Fruit fly (Drosophila melanogaster) whole organism, embryonic: ENCODE results near the gene CG15529.

Source experiments
- ATbp ChIP-seq: fragments of 200-800 bp; sonication (Bioruptor generic); optimal IDR thresholded peaks from 2 replicates; lab custom pipeline; 2017; ENCODE audit warnings: missing biosample characterization, mild to moderate bottlenecking, missing genetic modification characterization, missing genetic modification reagents
- Ada2b ChIP-seq: fragments of 200-800 bp; sonication (Bioruptor generic); IDR thresholded peaks from 2 replicates; pipeline ENCODE4 v1.3.6; 2022; ENCODE audit warnings: missing biosample characterization, missing genetic modification characterization
- B-H1 ChIP-seq: fragments of 200-800 bp; sonication (Bioruptor generic); IDR thresholded peaks from 3 replicates; pipeline ENCODE4 v1.3.6; 2022; ENCODE audit warnings: missing biosample characterization, missing genetic modification characterization
- CG10366 ChIP-seq: fragments of 200-800 bp; sonication (Bioruptor generic); IDR thresholded peaks from 2 replicates; pipeline ENCODE4 v1.3.6; 2022; ENCODE audit warnings: missing biosample characterization, missing genetic modification characterization
- CG11093 ChIP-seq: fragments of 200-800 bp; sonication (Bioruptor generic); IDR thresholded peaks from 3 replicates; pipeline ENCODE4 v1.3.6; 2022; ENCODE audit warnings: missing biosample characterization, missing genetic modification characterization
- CG13296 ChIP-seq: fragments of 200-800 bp; sonication (Bioruptor generic); optimal IDR thresholded peaks from 3 replicates; lab custom pipeline; 2018; ENCODE audit warnings: missing biosample characterization, mild to moderate bottlenecking, missing genetic modification characterization
- CG14050 ChIP-seq: fragments of 200-800 bp; sonication (Bioruptor generic); IDR thresholded peaks from 3 replicates; pipeline ENCODE4 v1.3.6; 2022; ENCODE audit warnings: missing biosample characterization, missing genetic modification characterization
- CG15269 ChIP-seq: fragments of 200-800 bp; sonication (Bioruptor generic); optimal IDR thresholded peaks from 2 replicates; lab custom pipeline; 2018; ENCODE audit warnings: missing biosample characterization, mild to moderate bottlenecking, missing genetic modification characterization, moderate library complexity
- CG1602 ChIP-seq: fragments of 200-800 bp; sonication (Bioruptor generic); optimal IDR thresholded peaks from 3 replicates; lab custom pipeline; 2016; ENCODE audit warnings: missing biosample characterization, missing genetic modification characterization
- CG17802 ChIP-seq: fragments of 200-800 bp; sonication (Bioruptor generic); optimal IDR thresholded peaks from 2 replicates; lab custom pipeline; 2018; ENCODE audit warnings: missing biosample characterization, mild to moderate bottlenecking, missing genetic modification characterization, moderate library complexity
- CG18619 ChIP-seq: fragments of 200-800 bp; sonication (Bioruptor generic); optimal IDR thresholded peaks from 3 replicates; lab custom pipeline; 2017; ENCODE audit warnings: missing biosample characterization, mild to moderate bottlenecking, missing genetic modification characterization
- CG2116 ChIP-seq: fragments of 200-800 bp; sonication (Bioruptor generic); optimal IDR thresholded peaks from 3 replicates; lab custom pipeline; 2018; ENCODE audit warnings: missing biosample characterization, mild to moderate bottlenecking, missing genetic modification characterization
- CG3995 ChIP-seq: fragments of 200-800 bp; sonication (Bioruptor generic); optimal IDR thresholded peaks from 3 replicates; lab custom pipeline; 2016; ENCODE audit warnings: missing biosample characterization, missing genetic modification characterization
- CG4730 ChIP-seq: fragments of 200-800 bp; sonication (Bioruptor generic); IDR thresholded peaks from 2 replicates; pipeline ENCODE4 v1.3.6; 2022; ENCODE audit warnings: missing biosample characterization, missing genetic modification characterization
- CG6683 ChIP-seq: fragments of 200-800 bp; sonication (Bioruptor generic); optimal IDR thresholded peaks from 2 replicates; lab custom pipeline; 2017; ENCODE audit warnings: missing biosample characterization, mild to moderate bottlenecking, missing genetic modification characterization, missing genetic modification reagents
- CG6854 ChIP-seq: fragments of 200-800 bp; sonication (Bioruptor generic); optimal IDR thresholded peaks from 3 replicates; lab custom pipeline; 2017; ENCODE audit warnings: missing biosample characterization, mild to moderate bottlenecking, missing genetic modification characterization
- CG7372 ChIP-seq: fragments of 200-800 bp; sonication (Bioruptor generic); IDR thresholded peaks from 2 replicates; pipeline ENCODE4 v1.3.6; 2022; ENCODE audit warnings: missing biosample characterization, missing genetic modification characterization
- CG7556 ChIP-seq: fragments of 200-800 bp; sonication (Bioruptor generic); optimal IDR thresholded peaks from 2 replicates; lab custom pipeline; 2017; ENCODE audit warnings: missing biosample characterization, mild to moderate bottlenecking, missing genetic modification characterization
- Deaf1 ChIP-seq: fragments of 200-800 bp; optimal IDR thresholded peaks from 3 replicates; lab custom pipeline; 2019; ENCODE audit warnings: missing biosample characterization, mild to moderate bottlenecking, missing genetic modification characterization, moderate library complexity
- E2f2 ChIP-seq: fragments of 200-800 bp; sonication (Bioruptor generic); IDR thresholded peaks from 2 replicates; pipeline ENCODE4 v1.3.6; 2022; ENCODE audit warnings: missing biosample characterization, missing genetic modification characterization
- HHEX ChIP-seq: fragments of 200-800 bp; sonication (Bioruptor generic); optimal IDR thresholded peaks from 3 replicates; lab custom pipeline; 2017; ENCODE audit warnings: missing biosample characterization, mild to moderate bottlenecking, missing genetic modification characterization, missing genetic modification reagents
- HLH54F ChIP-seq: fragments of 200-800 bp; sonication (Bioruptor generic); optimal IDR thresholded peaks from 3 replicates; lab custom pipeline; 2016; ENCODE audit warnings: missing biosample characterization, missing genetic modification characterization
- HLHmδ ChIP-seq: fragments of 200-800 bp; sonication (Bioruptor generic); optimal IDR thresholded peaks from 2 replicates; lab custom pipeline; 2018; ENCODE audit warnings: missing biosample characterization, mild to moderate bottlenecking, missing genetic modification characterization, moderate library complexity
- Hr78 ChIP-seq, 2 experiments: fragments of 200-800 bp in 1 of 2; fragments of >200 bp in 1 of 2; sonication (Bioruptor generic) in 1 of 2; optimal IDR thresholded peaks; 2 replicates each; lab custom pipeline; 2017 to 2019; ENCODE audit warnings: missing biosample characterization in 2 of 2, missing genetic modification characterization in 2 of 2, mild to moderate bottlenecking in 1 of 2, moderate library complexity in 1 of 2
- MBD-R2 ChIP-seq: fragments of 200-800 bp; sonication (Bioruptor generic); IDR thresholded peaks from 2 replicates; pipeline ENCODE4 v1.3.6; 2022; ENCODE audit warnings: missing biosample characterization, missing genetic modification characterization
- MESR4 ChIP-seq: fragments of 200-800 bp; sonication (Bioruptor generic); optimal IDR thresholded peaks from 2 replicates; lab custom pipeline; 2018; ENCODE audit warnings: missing biosample characterization, mild to moderate bottlenecking, missing genetic modification characterization, moderate library complexity
- Meics ChIP-seq: fragments of 200-800 bp; sonication (Bioruptor generic); optimal IDR thresholded peaks from 2 replicates; lab custom pipeline; 2017; ENCODE audit warnings: missing biosample characterization, mild to moderate bottlenecking, missing genetic modification characterization
- Mrtf ChIP-seq: fragments of 200-800 bp; sonication (Bioruptor generic); IDR thresholded peaks from 3 replicates; pipeline ENCODE4 v1.3.6; 2022; ENCODE audit warnings: missing biosample characterization, missing genetic modification characterization
- Nf-YA ChIP-seq: fragments of 200-800 bp; sonication (Bioruptor generic); IDR thresholded peaks from 2 replicates; pipeline ENCODE4 v1.3.6; 2022; ENCODE audit warnings: missing biosample characterization, missing genetic modification characterization
- Optix ChIP-seq: fragments of 200-800 bp; sonication (Bioruptor generic); IDR thresholded peaks from 3 replicates; pipeline ENCODE4 v1.3.6; 2022; ENCODE audit warnings: missing biosample characterization, missing genetic modification characterization
- Poxn ChIP-seq: fragments of 200-800 bp; sonication (Bioruptor generic); IDR thresholded peaks from 2 replicates; pipeline ENCODE4 v1.3.6; 2022; ENCODE audit warnings: missing biosample characterization, missing genetic modification characterization
- Ptx1 ChIP-seq: fragments of 200-800 bp; sonication (Bioruptor generic); IDR thresholded peaks from 2 replicates; pipeline ENCODE4 v1.3.6; 2022; ENCODE audit warnings: missing biosample characterization, missing genetic modification characterization
- Rfx ChIP-seq: fragments of 200-800 bp; sonication (Bioruptor generic); IDR thresholded peaks from 2 replicates; pipeline ENCODE4 v1.3.6; 2022; ENCODE audit warnings: missing biosample characterization, missing genetic modification characterization
- Sry-δ ChIP-seq: fragments of 200-800 bp; sonication (Bioruptor generic); optimal IDR thresholded peaks from 2 replicates; lab custom pipeline; 2016; ENCODE audit warnings: missing biosample characterization, missing genetic modification characterization
- Xbp1 ChIP-seq: fragments of 200-800 bp; sonication (Bioruptor generic); optimal IDR thresholded peaks from 3 replicates; lab custom pipeline; 2016; ENCODE audit warnings: missing biosample characterization, mild to moderate bottlenecking, missing genetic modification characterization
- YL-1 ChIP-seq: fragments of 200-800 bp; sonication (Bioruptor generic); optimal IDR thresholded peaks from 3 replicates; lab custom pipeline; 2017; ENCODE audit warnings: missing biosample characterization, mild to moderate bottlenecking, missing genetic modification characterization
- ara ChIP-seq: fragments of 200-800 bp; sonication (Bioruptor generic); IDR thresholded peaks from 2 replicates; pipeline ENCODE4 v1.3.6; 2022; ENCODE audit warnings: missing biosample characterization, missing genetic modification characterization
- bbx ChIP-seq: fragments of 200-800 bp; sonication (Bioruptor generic); IDR thresholded peaks from 2 replicates; pipeline ENCODE4 v1.3.6; 2022; ENCODE audit warnings: missing biosample characterization, missing genetic modification characterization; ENCODE audit not compliant: partially characterized antibody
- bowl ChIP-seq: fragments of 200-800 bp; sonication (Bioruptor generic); IDR thresholded peaks from 2 replicates; pipeline ENCODE4 v1.3.6; 2022; ENCODE audit warnings: missing biosample characterization, missing genetic modification characterization
- dan ChIP-seq: fragments of 200-800 bp; sonication (Bioruptor generic); IDR thresholded peaks from 2 replicates; pipeline ENCODE4 v1.3.6; 2022; ENCODE audit warnings: missing biosample characterization, missing genetic modification characterization
- esg ChIP-seq: fragments of 200-800 bp; sonication (Bioruptor generic); conservative IDR thresholded peaks from 2 replicates; pipeline ENCODE4 v1.3.6; 2022; ENCODE audit warnings: missing biosample characterization, missing genetic modification characterization
- fd64A ChIP-seq: fragments of 200-800 bp; sonication (Bioruptor generic); optimal IDR thresholded peaks from 3 replicates; lab custom pipeline; 2018; ENCODE audit warnings: missing biosample characterization, mild to moderate bottlenecking, missing genetic modification characterization
- gfzf ChIP-seq: fragments of 200-800 bp; sonication (Bioruptor generic); optimal IDR thresholded peaks from 2 replicates; lab custom pipeline; 2016; ENCODE audit warnings: missing biosample characterization, mild to moderate bottlenecking, missing genetic modification characterization, moderate library complexity
- gsb-n ChIP-seq: fragments of 200-800 bp; sonication (Bioruptor generic); optimal IDR thresholded peaks from 3 replicates; lab custom pipeline; 2018; ENCODE audit warnings: missing biosample characterization, mild to moderate bottlenecking, missing genetic modification characterization
- hth ChIP-seq: fragments of >200 bp; optimal IDR thresholded peaks from 2 replicates; lab custom pipeline; 2017; ENCODE audit warnings: inconsistent platforms
- maf-S ChIP-seq: fragments of 200-800 bp; sonication (Bioruptor generic); optimal IDR thresholded peaks from 2 replicates; lab custom pipeline; 2016; ENCODE audit warnings: missing biosample characterization, missing genetic modification characterization
- nau ChIP-seq: fragments of 200-800 bp; sonication (Bioruptor generic); optimal IDR thresholded peaks from 3 replicates; lab custom pipeline; 2017; ENCODE audit warnings: missing biosample characterization, mild to moderate bottlenecking, missing genetic modification characterization, missing genetic modification reagents
- pb ChIP-seq: fragments of 200-800 bp; sonication (Bioruptor generic); optimal IDR thresholded peaks from 3 replicates; lab custom pipeline; 2016; ENCODE audit warnings: missing biosample characterization, missing genetic modification characterization
- sisA ChIP-seq: fragments of 200-800 bp; sonication (Bioruptor generic); IDR thresholded peaks from 2 replicates; pipeline ENCODE4 v1.3.6; 2022; ENCODE audit warnings: missing biosample characterization, missing genetic modification characterization
- sr ChIP-seq: fragments of 200-800 bp; sonication (Bioruptor generic); IDR thresholded peaks from 3 replicates; pipeline ENCODE4 v1.3.6; 2022; ENCODE audit warnings: missing biosample characterization, missing genetic modification characterization
- ssp ChIP-seq: fragments of 200-800 bp; sonication (Bioruptor generic); IDR thresholded peaks from 2 replicates; pipeline ENCODE4 v1.3.6; 2022; ENCODE audit warnings: missing biosample characterization, missing genetic modification characterization

The CG15529 gene

dm6 chr3R:30195606-30196049, 43.8 kb downstream of the CG15529 start (continued):
- TF ChIP-seq Ptx1 (GFP tag; lab: Robert Waterston, UW) (peak; percentile 70), Deaf1 (tag; lab: Kevin White, UChicago) (peak; percentile 60), bowl (GFP tag; lab: Robert Waterston, UW) (no peak), gsb-n (no peak), MBD-R2 (GFP tag; lab: Robert Waterston, UW) (peak; percentile 66), CG6683 (GFP tag; lab: Kevin White, UChicago) (peak; percentile 10), Hr78 (GFP tag; optimal IDR thresholded peaks at IDR 0.05; lab: Kevin White, UChicago) (peak in 1 of 2 experiments; percentile 4), CG6854 (GFP tag; lab: Kevin White, UChicago) (peak; percentile 25), CG17802 (tag; lab: Kevin White, UChicago) (no peak), Rfx (GFP tag; lab: Robert Waterston, UW) (peak; percentile 88), CG13296 (GFP tag; lab: Kevin White, UChicago) (peak; percentile 54), gfzf (GFP tag; lab: Kevin White, UChicago) (peak; percentile 33), pb (no peak), ssp (GFP tag; lab: Robert Waterston, UW) (no peak), sr (GFP tag; lab: Robert Waterston, UW) (no peak), dan (GFP tag; lab: Robert Waterston, UW) (no peak), nau (GFP tag; lab: Kevin White, UChicago) (peak; percentile 14), HLHmδ (no peak), Optix (GFP tag; lab: Robert Waterston, UW) (no peak), Sry-δ (GFP tag; lab: Kevin White, UChicago) (peak; percentile 5), esg (no peak), ATbp (GFP tag; lab: Kevin White, UChicago) (peak; percentile 14), CG10366 (GFP tag; lab: Robert Waterston, UW) (peak; percentile 36; the same call in 1 of the 2 replicates), HLH54F (GFP tag; lab: Kevin White, UChicago) (peak; percentile 60), Ada2b (GFP tag; lab: Robert Waterston, UW) (peak; percentile 45), CG3995 (no peak), CG4730 (GFP tag; lab: Robert Waterston, UW) (0 out of 2 replicates have a peak, but pooled peaks have one; percentile 20), Nf-YA (0 out of 2 replicates have a peak, but pooled peaks have one; percentile 27), maf-S (no peak), bbx (GFP tag; lab: Robert Waterston, UW) (no peak), CG14050 (GFP tag; lab: Robert Waterston, UW) (peak; percentile 50; the same call in 1 of the 3 replicates), Mrtf (0 out of 3 replicates have a peak, but pooled peaks have one; percentile 58), Poxn (GFP tag; lab: Robert Waterston, UW) (no peak), CG18619 (GFP tag; lab: Kevin White, UChicago) (no peak), Xbp1 (GFP tag; lab: Kevin White, UChicago) (peak; percentile 62), CG15269 (tag; lab: Kevin White, UChicago) (peak; percentile 48), CG7372 (GFP tag; lab: Robert Waterston, UW) (peak; percentile 18; the same call in 1 of the 2 replicates), Meics (GFP tag; lab: Kevin White, UChicago) (peak; percentile 62), YL-1 (GFP tag; lab: Kevin White, UChicago) (peak; percentile 48), CG11093 (GFP tag; lab: Robert Waterston, UW) (0 out of 3 replicates have a peak, but pooled peaks have one; percentile 28), CG2116 (GFP tag; lab: Kevin White, UChicago) (peak; percentile 0), CG7556 (no peak), ara (GFP tag; lab: Robert Waterston, UW) (0 out of 2 replicates have a peak, but pooled peaks have one; percentile 49), E2f2 (GFP tag; lab: Robert Waterston, UW) (peak; percentile 40; the same call in 1 of the 2 replicates), B-H1 (GFP tag; lab: Robert Waterston, UW) (peak; percentile 40; the same call in 1 of the 3 replicates), hth (no peak), sisA (GFP tag; lab: Robert Waterston, UW) (no peak), MESR4 (GFP tag; lab: Kevin White, UChicago) (peak; percentile 22), CG1602 (GFP tag; lab: Kevin White, UChicago) (no peak), fd64A (GFP tag; lab: Kevin White, UChicago) (no peak), HHEX (GFP tag; lab: Kevin White, UChicago) (peak; percentile 14)
